Fruit fly (Drosophila melanogaster) whole organism, embryonic: ENCODE data around the gene CG31125.

Experiments
- Bgb ChIP-seq: fragments of 200-800 bp; sonication (Bioruptor generic); IDR thresholded peaks from 2 replicates; pipeline ENCODE4 v1.3.6; 2022; ENCODE audit warnings: missing biosample characterization, missing genetic modification characterization; ENCODE audit not compliant: partially characterized antibody
- CG10366 ChIP-seq: fragments of 200-800 bp; sonication (Bioruptor generic); IDR thresholded peaks from 2 replicates; pipeline ENCODE4 v1.3.6; 2022; ENCODE audit warnings: missing biosample characterization, missing genetic modification characterization
- CG12659 ChIP-seq: fragments of 200-800 bp; sonication (Bioruptor generic); optimal IDR thresholded peaks from 3 replicates; lab custom pipeline; 2017; ENCODE audit warnings: mild to moderate bottlenecking, missing biosample characterization, missing genetic modification reagents, missing genetic modification characterization
- CG14965 ChIP-seq: fragments of 200-800 bp; sonication (Bioruptor generic); optimal IDR thresholded peaks from 2 replicates; lab custom pipeline; 2016; ENCODE audit warnings: missing biosample characterization, missing genetic modification characterization, borderline replicate concordance
- CG5245 ChIP-seq: fragments of 200-800 bp; sonication (Bioruptor generic); optimal IDR thresholded peaks from 3 replicates; lab custom pipeline; 2016; ENCODE audit warnings: missing biosample characterization, missing genetic modification characterization
- Dek ChIP-seq: fragments of 200-800 bp; sonication (Bioruptor generic); optimal IDR thresholded peaks from 3 replicates; lab custom pipeline; 2019; ENCODE audit warnings: missing biosample characterization, mild to moderate bottlenecking, missing genetic modification characterization, moderate library complexity
- NFAT ChIP-seq: fragments of 200-800 bp; sonication (Bioruptor generic); IDR thresholded peaks from 2 replicates; pipeline ENCODE4 v1.3.6; 2022; ENCODE audit warnings: missing biosample characterization, missing genetic modification characterization
- Oli ChIP-seq: fragments of 200-800 bp; sonication (Bioruptor generic); optimal IDR thresholded peaks from 2 replicates; lab custom pipeline; 2018; ENCODE audit warnings: missing biosample characterization, mild to moderate bottlenecking, missing genetic modification characterization, moderate library complexity
- abd-A ChIP-seq: fragments of 200-800 bp; sonication (Bioruptor generic); optimal IDR thresholded peaks from 3 replicates; lab custom pipeline; 2019; ENCODE audit warnings: missing biosample characterization, mild to moderate bottlenecking, missing genetic modification characterization, moderate library complexity
- chinmo ChIP-seq: fragments of 200-800 bp; sonication (Bioruptor generic); IDR thresholded peaks from 4 replicates; pipeline ENCODE4 v1.3.6; 2022; ENCODE audit warnings: missing biosample characterization, missing genetic modification characterization; ENCODE audit not compliant: partially characterized antibody
- fru ChIP-seq: fragments of >200 bp; optimal IDR thresholded peaks from 2 replicates; lab custom pipeline; 2017
- p53 ChIP-seq: fragments of 200-800 bp; sonication (Bioruptor generic); optimal IDR thresholded peaks from 2 replicates; lab custom pipeline; 2016; ENCODE audit warnings: missing biosample characterization, missing genetic modification characterization
- tx ChIP-seq: fragments of 200-800 bp; sonication (Bioruptor generic); optimal IDR thresholded peaks from 2 replicates; lab custom pipeline; 2016; ENCODE audit warnings: missing biosample characterization, missing genetic modification characterization

DNA sequence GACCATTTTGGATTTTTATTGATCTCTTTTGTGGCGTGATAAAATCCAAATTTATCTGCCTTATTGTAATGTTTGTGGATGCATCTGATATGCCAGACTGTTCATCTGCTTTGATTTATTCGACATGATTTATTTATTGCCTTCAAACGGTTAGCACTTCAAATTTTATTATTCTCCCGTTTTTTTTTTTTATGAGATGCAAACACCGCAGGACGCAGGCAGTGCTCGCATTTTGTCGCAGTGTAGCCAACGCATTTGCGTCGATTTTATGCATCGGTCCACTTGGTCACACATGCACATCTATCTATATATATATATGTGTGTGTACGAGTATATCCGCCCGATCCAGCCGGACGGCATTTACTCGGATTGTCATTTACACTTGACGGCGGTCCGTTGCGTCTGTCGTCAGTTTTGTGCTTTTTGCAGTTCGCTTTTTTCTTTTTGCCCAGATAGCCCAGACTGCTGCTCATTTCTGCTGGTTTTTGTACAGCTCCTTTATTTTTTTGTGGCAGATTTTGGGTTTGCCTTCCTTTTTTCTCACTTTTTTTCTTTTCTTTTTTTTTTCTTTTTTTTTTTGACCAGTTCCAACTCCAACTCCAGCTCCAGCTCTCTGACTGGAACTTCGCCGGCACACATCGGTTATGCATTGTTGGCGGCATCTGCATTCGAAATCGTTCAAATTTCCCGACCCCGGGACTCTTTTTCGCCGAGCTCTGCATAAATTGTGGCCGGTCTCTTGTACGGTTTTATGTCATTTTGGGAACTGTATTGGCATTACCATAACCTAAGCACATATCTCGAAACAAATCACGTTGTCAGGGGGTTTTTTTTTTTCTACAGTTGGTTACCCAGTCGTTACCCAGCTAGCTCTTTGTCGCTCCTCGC, 40.6 kb downstream of the CG31125 start:
- TF ChIP-seq p53 (GFP tag; lab: Kevin White, UChicago), result no peak
- no peak for TF ChIP-seq fru
- no peak for TF ChIP-seq CG14965
- no peak for TF ChIP-seq Bgb
- TF ChIP-seq NFAT (GFP tag; lab: Robert Waterston, UW), result no peak
- TF ChIP-seq abd-A (tag; lab: Kevin White, UChicago), result no peak
- TF ChIP-seq chinmo (GFP tag; lab: Robert Waterston, UW), result no peak
- TF ChIP-seq Dek (tag; lab: Kevin White, UChicago), result no peak
- no peak for TF ChIP-seq CG12659 (GFP tag; lab: Kevin White, UChicago)
- no peak for TF ChIP-seq CG10366 (GFP tag; lab: Robert Waterston, UW)
- no peak for TF ChIP-seq Oli (tag; lab: Kevin White, UChicago)
- TF ChIP-seq CG5245 (GFP tag; lab: Kevin White, UChicago), result no peak
- no peak for TF ChIP-seq tx (GFP tag; lab: Kevin White, UChicago)
